Fruit fly (Drosophila melanogaster) whole organism, embryonic: Measurements from ENCODE around the gene Tps1.
A peak's percentile ranks its signal among the peaks of the same experiment; 100 is the strongest.

Source experiments
- Atf-2 ChIP-seq: fragments of 200-800 bp; sonication (Bioruptor generic); optimal IDR thresholded peaks from 2 replicates; lab custom pipeline; 2016; ENCODE audit warnings: missing biosample characterization, missing genetic modification characterization
- Blimp-1 ChIP-seq: fragments of 200-800 bp; sonication (Bioruptor generic); optimal IDR thresholded peaks from 3 replicates; lab custom pipeline; 2018; ENCODE audit warnings: missing biosample characterization, missing genetic modification characterization, mild to moderate bottlenecking, moderate library complexity, missing genetic modification reagents
- CG10209 ChIP-seq: fragments of 200-800 bp; sonication (Bioruptor generic); optimal IDR thresholded peaks from 3 replicates; lab custom pipeline; 2017; ENCODE audit warnings: missing biosample characterization, mild to moderate bottlenecking, missing genetic modification characterization, missing genetic modification reagents
- CG10431 ChIP-seq: fragments of 200-800 bp; sonication (Bioruptor generic); optimal IDR thresholded peaks from 3 replicates; lab custom pipeline; 2018; ENCODE audit warnings: missing biosample characterization, mild to moderate bottlenecking, missing genetic modification characterization
- CG11247 ChIP-seq: fragments of 200-800 bp; sonication (Bioruptor generic); IDR thresholded peaks from 2 replicates; pipeline ENCODE4 v1.3.6; 2022; ENCODE audit warnings: missing biosample characterization, missing genetic modification characterization
- CG14860 ChIP-seq: fragments of 200-800 bp; sonication (Bioruptor generic); IDR thresholded peaks from 3 replicates; pipeline ENCODE4 v1.3.6; 2022; ENCODE audit warnings: missing biosample characterization, missing genetic modification characterization; ENCODE audit not compliant: partially characterized antibody
- CG15269 ChIP-seq: fragments of 200-800 bp; sonication (Bioruptor generic); optimal IDR thresholded peaks from 2 replicates; lab custom pipeline; 2018; ENCODE audit warnings: missing biosample characterization, mild to moderate bottlenecking, missing genetic modification characterization, moderate library complexity
- CG15696 ChIP-seq: fragments of 200-800 bp; sonication (Bioruptor generic); optimal IDR thresholded peaks from 2 replicates; lab custom pipeline; 2019; ENCODE audit warnings: missing biosample characterization, mild to moderate bottlenecking, missing genetic modification characterization, moderate library complexity
- CG17385 ChIP-seq: fragments of 200-800 bp; sonication (Bioruptor generic); optimal IDR thresholded peaks from 3 replicates; lab custom pipeline; 2018; ENCODE audit warnings: missing biosample characterization, mild to moderate bottlenecking, missing genetic modification characterization
- CG3163 ChIP-seq: fragments of 200-800 bp; sonication (Bioruptor generic); optimal IDR thresholded peaks from 3 replicates; lab custom pipeline; 2016; ENCODE audit warnings: missing biosample characterization, missing genetic modification characterization
- CG42726 ChIP-seq: fragments of 200-800 bp; sonication (Bioruptor generic); IDR thresholded peaks from 2 replicates; pipeline ENCODE4 v1.3.6; 2022; ENCODE audit warnings: missing biosample characterization, missing genetic modification characterization; ENCODE audit not compliant: partially characterized antibody
- CG4328 ChIP-seq: fragments of 200-800 bp; sonication (Bioruptor generic); optimal IDR thresholded peaks from 3 replicates; lab custom pipeline; 2017; ENCODE audit warnings: missing biosample characterization, missing genetic modification reagents, missing genetic modification characterization
- CG43689 ChIP-seq: fragments of 200-800 bp; sonication (Bioruptor generic); IDR thresholded peaks from 2 replicates; pipeline ENCODE4 v1.3.6; 2022; ENCODE audit warnings: missing biosample characterization, missing genetic modification characterization
- CG4854 ChIP-seq: fragments of 200-800 bp; sonication (Bioruptor generic); optimal IDR thresholded peaks from 2 replicates; lab custom pipeline; 2016; ENCODE audit warnings: missing biosample characterization, missing genetic modification characterization, inconsistent platforms
- CG6254 ChIP-seq: fragments of 200-800 bp; sonication (Bioruptor generic); optimal IDR thresholded peaks from 3 replicates; lab custom pipeline; 2017; ENCODE audit warnings: mild to moderate bottlenecking, missing biosample characterization, missing genetic modification reagents, missing genetic modification characterization
- CG6813 ChIP-seq: fragments of 200-800 bp; sonication (Bioruptor generic); optimal IDR thresholded peaks from 2 replicates; lab custom pipeline; 2017; ENCODE audit warnings: missing biosample characterization, missing genetic modification characterization, mild to moderate bottlenecking, moderate library complexity, missing genetic modification reagents
- CG7556 ChIP-seq: fragments of 200-800 bp; sonication (Bioruptor generic); optimal IDR thresholded peaks from 2 replicates; lab custom pipeline; 2017; ENCODE audit warnings: missing biosample characterization, mild to moderate bottlenecking, missing genetic modification characterization
- CG8388 ChIP-seq: fragments of 200-800 bp; sonication (Bioruptor generic); optimal IDR thresholded peaks from 2 replicates; lab custom pipeline; 2019; ENCODE audit warnings: missing biosample characterization, mild to moderate bottlenecking, missing genetic modification characterization, moderate library complexity
- CG9727 ChIP-seq: fragments of 200-800 bp; sonication (Bioruptor generic); optimal IDR thresholded peaks from 3 replicates; lab custom pipeline; 2017; ENCODE audit warnings: missing biosample characterization, mild to moderate bottlenecking, missing genetic modification characterization
- CHES-1-like ChIP-seq: fragments of 200-800 bp; sonication (Bioruptor generic); optimal IDR thresholded peaks from 2 replicates; lab custom pipeline; 2016; ENCODE audit warnings: missing biosample characterization, missing genetic modification characterization
- Chrac-16 ChIP-seq: fragments of 200-800 bp; sonication (Bioruptor generic); optimal IDR thresholded peaks from 3 replicates; lab custom pipeline; 2016; ENCODE audit warnings: missing biosample characterization, missing genetic modification characterization
- CkIIα-i1 ChIP-seq: fragments of 200-800 bp; sonication (Bioruptor generic); IDR thresholded peaks from 2 replicates; pipeline ENCODE4 v1.3.6; 2022; ENCODE audit warnings: missing biosample characterization, missing genetic modification characterization
- H2.0 ChIP-seq: fragments of 200-800 bp; sonication (Bioruptor generic); IDR thresholded peaks from 2 replicates; pipeline ENCODE4 v1.3.6; 2022; ENCODE audit warnings: missing biosample characterization, missing genetic modification characterization
- HLH3B ChIP-seq: fragments of 200-800 bp; sonication (Bioruptor generic); IDR thresholded peaks from 2 replicates; pipeline ENCODE4 v1.3.6; 2022; ENCODE audit warnings: missing biosample characterization, missing genetic modification characterization
- HLH54F ChIP-seq: fragments of 200-800 bp; sonication (Bioruptor generic); optimal IDR thresholded peaks from 3 replicates; lab custom pipeline; 2016; ENCODE audit warnings: missing biosample characterization, missing genetic modification characterization
- MESR4 ChIP-seq: fragments of 200-800 bp; sonication (Bioruptor generic); optimal IDR thresholded peaks from 2 replicates; lab custom pipeline; 2018; ENCODE audit warnings: missing biosample characterization, mild to moderate bottlenecking, missing genetic modification characterization, moderate library complexity
- Mes4 ChIP-seq: fragments of 200-800 bp; sonication (Bioruptor generic); optimal IDR thresholded peaks from 2 replicates; lab custom pipeline; 2016; ENCODE audit warnings: missing biosample characterization, missing genetic modification characterization
- Optix ChIP-seq: fragments of 200-800 bp; sonication (Bioruptor generic); IDR thresholded peaks from 3 replicates; pipeline ENCODE4 v1.3.6; 2022; ENCODE audit warnings: missing biosample characterization, missing genetic modification characterization
- Poxn ChIP-seq: fragments of 200-800 bp; sonication (Bioruptor generic); IDR thresholded peaks from 2 replicates; pipeline ENCODE4 v1.3.6; 2022; ENCODE audit warnings: missing biosample characterization, missing genetic modification characterization
- Sox102F ChIP-seq: fragments of 200-800 bp; sonication (Bioruptor generic); optimal IDR thresholded peaks from 2 replicates; lab custom pipeline; 2018; ENCODE audit warnings: missing biosample characterization, mild to moderate bottlenecking, missing genetic modification characterization, moderate library complexity
- TFAM ChIP-seq: fragments of 200-800 bp; sonication (Bioruptor generic); optimal IDR thresholded peaks from 2 replicates; lab custom pipeline; 2017; ENCODE audit warnings: missing biosample characterization, missing genetic modification characterization, inconsistent platforms
- Xbp1 ChIP-seq: fragments of 200-800 bp; sonication (Bioruptor generic); optimal IDR thresholded peaks from 3 replicates; lab custom pipeline; 2016; ENCODE audit warnings: missing biosample characterization, mild to moderate bottlenecking, missing genetic modification characterization
- Xrp1 ChIP-seq: fragments of 200-800 bp; sonication (Bioruptor generic); IDR thresholded peaks from 2 replicates; pipeline ENCODE4 v1.3.6; 2022; ENCODE audit warnings: missing biosample characterization, missing genetic modification characterization
- caup ChIP-seq: fragments of 200-800 bp; sonication (Bioruptor generic); optimal IDR thresholded peaks from 3 replicates; lab custom pipeline; 2017; ENCODE audit warnings: missing biosample characterization, mild to moderate bottlenecking, missing genetic modification characterization, moderate library complexity; ENCODE audit not compliant: severe bottlenecking
- ems ChIP-seq: fragments of 200-800 bp; sonication (Bioruptor generic); optimal IDR thresholded peaks from 3 replicates; lab custom pipeline; 2016; ENCODE audit warnings: missing biosample characterization, missing genetic modification characterization
- esg ChIP-seq: fragments of 200-800 bp; sonication (Bioruptor generic); conservative IDR thresholded peaks from 2 replicates; pipeline ENCODE4 v1.3.6; 2022; ENCODE audit warnings: missing biosample characterization, missing genetic modification characterization
- eyg ChIP-seq: fragments of 200-800 bp; sonication (Bioruptor generic); optimal IDR thresholded peaks from 3 replicates; lab custom pipeline; 2016; ENCODE audit warnings: missing biosample characterization, missing genetic modification characterization
- fd3F ChIP-seq: fragments of 200-800 bp; sonication (Bioruptor generic); optimal IDR thresholded peaks from 2 replicates; lab custom pipeline; 2018; ENCODE audit warnings: missing biosample characterization, mild to moderate bottlenecking, missing genetic modification characterization, moderate library complexity
- fu2 ChIP-seq: fragments of 200-800 bp; sonication (Bioruptor generic); optimal IDR thresholded peaks from 2 replicates; lab custom pipeline; 2016; ENCODE audit warnings: missing biosample characterization, missing genetic modification characterization
- gro ChIP-seq: fragments of 200-800 bp; sonication (Bioruptor generic); optimal IDR thresholded peaks from 2 replicates; lab custom pipeline; 2016; ENCODE audit warnings: missing biosample characterization, missing genetic modification characterization
- mld ChIP-seq: fragments of 200-800 bp; sonication (Bioruptor generic); IDR thresholded peaks from 3 replicates; pipeline ENCODE4 v1.3.6; 2022; ENCODE audit warnings: missing biosample characterization, missing genetic modification characterization; ENCODE audit not compliant: partially characterized antibody
- nom ChIP-seq: fragments of 200-800 bp; sonication (Bioruptor generic); optimal IDR thresholded peaks from 2 replicates; lab custom pipeline; 2017; ENCODE audit warnings: missing biosample characterization, missing genetic modification characterization, mild to moderate bottlenecking, moderate library complexity, missing genetic modification reagents
- phol ChIP-seq: fragments of 200-800 bp; sonication (Bioruptor generic); optimal IDR thresholded peaks from 3 replicates; lab custom pipeline; 2018; ENCODE audit warnings: missing biosample characterization, mild to moderate bottlenecking, missing genetic modification characterization, moderate library complexity
- salm ChIP-seq: fragments of 200-800 bp; sonication (Bioruptor generic); optimal IDR thresholded peaks from 2 replicates; lab custom pipeline; 2018; ENCODE audit warnings: missing biosample characterization, mild to moderate bottlenecking, missing genetic modification characterization
- sens ChIP-seq: fragments of 200-800 bp; sonication (Bioruptor generic); peaks from one replicate; lab custom pipeline; 2016; ENCODE audit warnings: missing biosample characterization, missing genetic modification characterization
- sima ChIP-seq: fragments of 200-800 bp; sonication (Bioruptor generic); optimal IDR thresholded peaks from 2 replicates; lab custom pipeline; 2016; ENCODE audit warnings: missing biosample characterization, missing genetic modification characterization
- ssp ChIP-seq: fragments of 200-800 bp; sonication (Bioruptor generic); IDR thresholded peaks from 2 replicates; pipeline ENCODE4 v1.3.6; 2022; ENCODE audit warnings: missing biosample characterization, missing genetic modification characterization
- tgo ChIP-seq: fragments of 200-800 bp; sonication (Bioruptor generic); IDR thresholded peaks from 3 replicates; pipeline ENCODE4 v1.3.6; 2022; ENCODE audit warnings: missing biosample characterization, missing genetic modification characterization
- tup ChIP-seq: fragments of 200-800 bp; sonication (Bioruptor generic); optimal IDR thresholded peaks from 2 replicates; lab custom pipeline; 2016; ENCODE audit warnings: missing biosample characterization, mild to moderate bottlenecking, missing genetic modification characterization, moderate library complexity
- unpg ChIP-seq: fragments of 200-800 bp; sonication (Bioruptor generic); optimal IDR thresholded peaks from 3 replicates; lab custom pipeline; 2018; ENCODE audit warnings: missing biosample characterization, mild to moderate bottlenecking, missing genetic modification characterization, moderate library complexity
- wor ChIP-seq: fragments of 200-800 bp; sonication (Bioruptor generic); IDR thresholded peaks from 2 replicates; pipeline ENCODE4 v1.3.6; 2022; ENCODE audit warnings: missing biosample characterization, missing genetic modification characterization

Gene Tps1

DNA sequence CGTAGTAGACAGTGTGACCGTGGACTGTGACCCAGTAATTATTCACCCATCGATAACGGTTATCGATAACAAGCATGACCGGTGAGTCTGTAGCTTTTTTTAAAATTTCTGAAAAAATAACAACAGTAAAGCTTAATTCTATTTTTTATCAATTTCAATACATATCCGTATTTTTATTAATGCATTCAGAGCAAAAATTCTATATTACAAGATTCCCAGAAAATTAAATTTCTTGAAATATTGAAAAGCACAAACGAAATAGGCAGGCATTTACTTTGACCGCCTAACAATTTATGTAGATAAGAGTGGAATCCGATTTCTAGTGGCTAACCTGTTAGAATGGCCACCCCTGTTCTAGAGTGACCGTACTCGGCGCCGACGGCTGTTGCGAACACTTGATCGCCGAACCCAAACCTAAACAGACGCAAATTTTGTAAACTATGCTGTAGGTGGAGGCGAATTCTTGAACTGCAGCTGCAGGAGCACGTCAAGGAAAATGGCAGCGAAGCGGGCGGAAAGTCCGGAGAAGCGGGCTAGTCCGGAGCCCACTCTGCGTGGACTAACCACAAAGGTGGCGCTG is 5.8 kb downstream of the Tps1 start, which contains the start of gene CG3652 (continued):
- TF ChIP-seq tup (GFP tag; lab: Kevin White, UChicago) (no peak), CG8388 (no peak), CG17385 (GFP tag; lab: Kevin White, UChicago) (no peak), CG9727 (no peak), CG15696 (tag; lab: Kevin White, UChicago) (no peak), H2.0 (no peak), fd3F (GFP tag; lab: Kevin White, UChicago) (no peak), CG10209 (no peak), CkIIα-i1 (GFP tag; lab: Robert Waterston, UW) (no peak), CG7556 (GFP tag; lab: Kevin White, UChicago) (no peak), ems (GFP tag; lab: Kevin White, UChicago) (no peak), Sox102F (GFP tag; lab: Kevin White, UChicago) (no peak), HLH54F (GFP tag; lab: Kevin White, UChicago) (peak; percentile 23), unpg (GFP tag; lab: Kevin White, UChicago) (no peak), Mes4 (GFP tag; lab: Kevin White, UChicago) (no peak), HLH3B (GFP tag; lab: Robert Waterston, UW) (no peak), Poxn (GFP tag; lab: Robert Waterston, UW) (no peak), wor (GFP tag; lab: Robert Waterston, UW) (no peak), Atf-2 (GFP tag; lab: Kevin White, UChicago) (no peak), CG14860 (GFP tag; lab: Robert Waterston, UW) (no peak), CG3163 (no peak), Optix (GFP tag; lab: Robert Waterston, UW) (no peak), gro (GFP tag; lab: Kevin White, UChicago) (no peak), CG4328 (no peak), nom (GFP tag; lab: Kevin White, UChicago) (no peak), salm (tag; lab: Kevin White, UChicago) (no peak), mld (GFP tag; lab: Robert Waterston, UW) (no peak), CG15269 (no peak), sens (GFP tag; lab: Kevin White, UChicago) (peak; percentile 87), tgo (GFP tag; lab: Robert Waterston, UW) (no peak), CG43689 (GFP tag; lab: Robert Waterston, UW) (no peak), caup (no peak), ssp (GFP tag; lab: Robert Waterston, UW) (no peak), Xbp1 (GFP tag; lab: Kevin White, UChicago) (peak; percentile 49), CG6813 (GFP tag; lab: Kevin White, UChicago) (no peak), Blimp-1 (GFP tag; lab: Kevin White, UChicago) (no peak), fu2 (GFP tag; lab: Kevin White, UChicago) (no peak), MESR4 (GFP tag; lab: Kevin White, UChicago) (peak; percentile 54), sima (GFP tag; lab: Kevin White, UChicago) (no peak), Chrac-16 (GFP tag; lab: Kevin White, UChicago) (peak; percentile 43), CG11247 (GFP tag; lab: Robert Waterston, UW) (no peak), esg (GFP tag; lab: Robert Waterston, UW) (no peak), CG42726 (no peak), CG6254 (GFP tag; lab: Kevin White, UChicago) (no peak), CG10431 (no peak), TFAM (GFP tag; lab: Kevin White, UChicago) (no peak), eyg (GFP tag; lab: Kevin White, UChicago) (no peak), CG4854 (no peak), Xrp1 (no peak), CHES-1-like (GFP tag; lab: Kevin White, UChicago) (peak; percentile 15), phol (tag; lab: Kevin White, UChicago) (peak; percentile 64)
